Fruit fly (Drosophila melanogaster) Kc167 (cell line): ENCODE results near the gene CG18179.

Experiments
- insv ChIP-seq: fragments of >200 bp; optimal IDR thresholded peaks from 3 replicates; lab custom pipeline; 2018; ENCODE audit warnings: missing external identifiers
- ttk ChIP-seq: sonication (Bioruptor generic); optimal IDR thresholded peaks from 2 replicates; lab custom pipeline; 2017; ENCODE audit warnings: missing external identifiers

DNA sequence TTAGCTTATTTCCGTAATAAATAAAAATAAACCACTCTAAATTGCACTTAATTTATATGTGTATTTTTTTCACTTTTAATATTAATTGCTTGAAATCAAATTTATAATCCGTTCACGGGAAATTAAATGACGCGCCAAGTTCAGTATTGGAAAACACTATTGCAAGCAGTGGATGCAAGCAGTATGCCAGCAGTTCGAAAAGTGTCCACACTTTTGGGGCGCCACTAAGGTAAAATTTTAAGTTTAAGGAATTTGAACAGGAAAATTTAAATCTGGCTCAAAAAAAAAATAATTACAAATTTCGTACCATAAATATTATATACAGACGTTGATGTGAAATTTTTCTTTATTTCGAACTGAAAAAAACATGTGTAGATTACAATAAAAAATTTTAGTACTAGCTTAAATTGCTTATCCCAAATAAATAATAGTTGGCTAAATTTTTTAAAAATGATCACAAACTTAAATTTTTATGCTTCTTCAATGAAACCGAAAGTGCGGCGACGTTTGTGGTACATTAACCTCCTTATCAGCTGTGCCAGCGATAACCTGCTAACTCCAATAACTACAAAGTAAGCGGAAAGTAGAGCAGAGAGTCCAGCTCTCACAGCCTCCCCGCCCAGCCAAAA, 25.0 kb upstream of the CG18179 start:
- TF ChIP-seq ttk (lab: Kevin White, UChicago) (no peak), insv (lab: Kevin White, UChicago) (no peak)
